Fruit fly (Drosophila melanogaster): Measurements from ENCODE around the gene Shawl.

The Shawl gene

DNA sequence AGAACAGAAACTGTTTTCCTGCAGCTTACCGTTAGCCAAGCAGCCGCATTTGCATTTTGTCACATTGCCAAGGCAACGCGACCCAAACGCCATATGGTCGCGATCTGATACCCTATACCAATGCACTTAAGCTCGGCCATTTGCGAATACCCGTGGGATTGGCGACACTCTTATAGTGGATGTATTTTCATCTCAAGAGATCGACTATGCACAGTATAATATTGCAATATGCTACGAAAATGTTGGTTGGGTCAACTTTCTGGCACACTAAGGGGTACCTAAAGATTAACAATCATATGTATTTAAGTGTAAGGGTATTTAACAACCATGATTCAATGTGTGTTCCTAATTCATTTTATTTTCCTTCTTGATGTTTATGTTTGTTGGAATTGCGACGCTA is 23.3 kb upstream of the Shawl start (continued):
- TF ChIP-seq Dll (GFP tag; IDR thresholded peaks at IDR 0.05; ENCODE audit: partially characterized antibody) (no peak), MBD-R2 (GFP tag; IDR thresholded peaks at IDR 0.05) (no peak), CG6689 (GFP tag; IDR thresholded peaks at IDR 0.05) (no peak), salm (tag; optimal IDR thresholded peaks at IDR 0.05) (no peak), row (GFP tag; IDR thresholded peaks at IDR 0.05) (peak; percentile 53), Meics (GFP tag; optimal IDR thresholded peaks at IDR 0.05) (peak; percentile 18), grau (tag; optimal IDR thresholded peaks at IDR 0.05) (no peak), D19A (tag; optimal IDR thresholded peaks at IDR 0.05) (peak; percentile 86), lbe (GFP tag; optimal IDR thresholded peaks at IDR 0.05) (no peak), slou (GFP tag; optimal IDR thresholded peaks at IDR 0.05) (no peak), CG8290 (GFP tag; optimal IDR thresholded peaks at IDR 0.05) (no peak), CG8290 (tag; optimal IDR thresholded peaks at IDR 0.05) (peak in 1 of 2 experiments; percentile 40), CG7357 (GFP tag; IDR thresholded peaks at IDR 0.05) (0 out of 3 replicates have a peak, but pooled peaks have one; percentile 7), Rfx (GFP tag; IDR thresholded peaks at IDR 0.05) (peak; percentile 55), CG5245 (GFP tag; optimal IDR thresholded peaks at IDR 0.05) (no peak)

DNA sequence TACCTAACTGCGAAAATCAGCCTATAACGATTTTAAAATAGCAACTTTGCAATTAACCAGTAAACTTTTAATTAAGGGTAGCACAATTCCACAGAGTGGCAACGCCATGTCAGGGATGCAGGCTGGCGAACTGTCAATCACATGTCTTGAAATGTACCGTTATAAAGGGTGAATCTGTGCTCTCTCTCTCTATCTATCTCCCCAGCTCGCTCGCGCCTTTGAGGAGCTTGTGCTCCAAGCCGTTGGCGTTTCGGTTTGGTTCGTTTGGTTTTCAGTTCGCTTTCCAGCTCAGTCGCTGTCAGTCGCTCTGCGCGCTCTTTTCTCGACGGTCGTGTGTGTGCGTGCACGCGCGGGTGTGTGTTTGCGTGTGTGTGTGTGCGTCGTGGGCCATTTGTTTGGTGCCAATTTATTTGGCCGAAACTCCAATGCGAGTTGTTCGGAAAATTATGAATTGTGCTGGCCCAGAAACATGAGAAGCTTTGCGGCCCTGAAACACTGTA is 22.3 kb upstream of the Shawl start, which contains the start of gene numb:
Gene numb, plus strand, starts transcription at position 254 of the 500 bp plus-strand sequence.
- TF ChIP-seq klu (GFP tag; IDR thresholded peaks at IDR 0.05) (0 out of 2 replicates have a peak, but pooled peaks have one; percentile 30), sim (GFP tag; IDR thresholded peaks at IDR 0.05) (no peak), bbx (GFP tag; IDR thresholded peaks at IDR 0.05; ENCODE audit: partially characterized antibody) (peak; percentile 18; the same call in 1 of the 2 replicates), dm (GFP tag; optimal IDR thresholded peaks at IDR 0.05) (peak; percentile 42), CG7987 (GFP tag; optimal IDR thresholded peaks at IDR 0.05) (no peak), Bgb (GFP tag; IDR thresholded peaks at IDR 0.05; ENCODE audit: partially characterized antibody) (peak; percentile 53), CG30403 (GFP tag; optimal IDR thresholded peaks at IDR 0.05) (no peak), btn (GFP tag; optimal IDR thresholded peaks at IDR 0.05) (no peak), seq (GFP tag; IDR thresholded peaks at IDR 0.05) (peak; percentile 53), lov (optimal IDR thresholded peaks at IDR 0.05) (no peak), lov (GFP tag; IDR thresholded peaks at IDR 0.05) (peak; percentile 67; the same call in 1 of the 3 replicates), cwo (GFP tag; optimal IDR thresholded peaks at IDR 0.05) (no peak), lab (GFP tag; optimal IDR thresholded peaks at IDR 0.05) (peak; percentile 52), gro (GFP tag; optimal IDR thresholded peaks at IDR 0.05) (peak; percentile 11), vvl (GFP tag; IDR thresholded peaks at IDR 0.05) (peak; percentile 63), ttk (GFP tag; IDR thresholded peaks at IDR 0.05) (peak; percentile 55; the same call in 1 of the 2 replicates), CG34422 (GFP tag; IDR thresholded peaks at IDR 0.05) (peak; percentile 56; the same call in 1 of the 3 replicates), ci (GFP tag; IDR thresholded peaks at IDR 0.05) (peak; percentile 71; the same call in 2 of the 3 replicates), sr (GFP tag; IDR thresholded peaks at IDR 0.05) (peak; percentile 58; the same call in 2 of the 3 replicates), ken (GFP tag; IDR thresholded peaks at IDR 0.05) (no peak), chm (GFP tag; IDR thresholded peaks at IDR 0.05) (peak; percentile 69; the same call in 1 of the 2 replicates), B-H2 (GFP tag; optimal IDR thresholded peaks at IDR 0.05) (no peak), CG1832 (GFP tag; optimal IDR thresholded peaks at IDR 0.05) (peak; percentile 51), gfzf (GFP tag; optimal IDR thresholded peaks at IDR 0.05) (no peak), Hmr (GFP tag; optimal IDR thresholded peaks at IDR 0.05) (peak; percentile 46), CG32532 (GFP tag; IDR thresholded peaks at IDR 0.05) (peak; percentile 39), chif (GFP tag; optimal IDR thresholded peaks at IDR 0.05) (no peak), gce (GFP tag; IDR thresholded peaks at IDR 0.05) (0 out of 3 replicates have a peak, but pooled peaks have one; percentile 28), bowl (GFP tag; IDR thresholded peaks at IDR 0.05) (0 out of 2 replicates have a peak, but pooled peaks have one; percentile 45), Asciz (GFP tag; optimal IDR thresholded peaks at IDR 0.05) (no peak), scrt (GFP tag; optimal IDR thresholded peaks at IDR 0.05) (peak; percentile 32), CG2199 (GFP tag; IDR thresholded peaks at IDR 0.05) (peak; percentile 68; the same call in 1 of the 3 replicates), chinmo (GFP tag; IDR thresholded peaks at IDR 0.05; ENCODE audit: partially characterized antibody) (0 out of 4 replicates have a peak, but pooled peaks have one; percentile 69), Jarid2 (GFP tag; optimal IDR thresholded peaks at IDR 0.05) (peak; percentile 79), CG10366 (GFP tag; IDR thresholded peaks at IDR 0.05) (no peak), Nf-YC (tag; optimal IDR thresholded peaks at IDR 0.05) (peak; percentile 40)
